Worm (Caenorhabditis elegans) whole organism, young adult: Measurements from ENCODE around the gene Y57G11C.38.

Experiments
- B0336.3 ChIP-seq: fragments of 200-800 bp; sonication (Bioruptor generic); IDR thresholded peaks from 2 replicates; pipeline ENCODE4 v1.3.6; 2022; ENCODE audit warnings: missing genetic modification characterization, missing compliant biosample characterization
- D2030.7 ChIP-seq: fragments of 200-800 bp; sonication (Bioruptor generic); IDR thresholded peaks from 2 replicates; pipeline ENCODE4 v1.3.6; 2022; ENCODE audit warnings: missing genetic modification reagents, missing genetic modification characterization, missing compliant biosample characterization
- F10E7.11 ChIP-seq: sonication (generic microtip); optimal IDR thresholded peaks from 2 replicates; lab custom pipeline; 2017; ENCODE audit warnings: mild to moderate bottlenecking, missing genetic modification characterization, moderate library complexity, missing compliant biosample characterization
- F23B12.7 ChIP-seq: sonication (generic microtip); optimal IDR thresholded peaks from 2 replicates; lab custom pipeline; 2017; ENCODE audit warnings: missing genetic modification characterization, mild to moderate bottlenecking, missing compliant biosample characterization, antibody characterized with exemption, moderate library complexity; ENCODE audit not compliant: insufficient read depth
- F33H1.4 ChIP-seq: fragments of 200-800 bp; sonication (Bioruptor generic); IDR thresholded peaks from 2 replicates; pipeline ENCODE4 v1.3.6; 2022; ENCODE audit warnings: missing genetic modification reagents, missing genetic modification characterization, missing compliant biosample characterization
- F49E8.2 ChIP-seq: sonication (generic microtip); optimal IDR thresholded peaks from 3 replicates; lab custom pipeline; 2017; ENCODE audit warnings: missing genetic modification characterization, mild to moderate bottlenecking, missing compliant biosample characterization, antibody characterized with exemption, moderate library complexity; ENCODE audit not compliant: insufficient read depth
- T26A5.8 ChIP-seq: sonication (generic microtip); optimal IDR thresholded peaks from 2 replicates; lab custom pipeline; 2016; ENCODE audit warnings: missing genetic modification characterization, missing compliant biosample characterization
- Y53G8AR.9 ChIP-seq: fragments of 200-800 bp; sonication (Bioruptor generic); conservative IDR thresholded peaks from 2 replicates; pipeline ENCODE4 v1.3.6; 2022; ENCODE audit warnings: missing genetic modification reagents, missing genetic modification characterization, missing compliant biosample characterization
- Y79H2A.3 ChIP-seq: fragments of 200-800 bp; sonication (Bioruptor generic); conservative IDR thresholded peaks from 2 replicates; pipeline ENCODE4 v1.3.6; 2022; ENCODE audit warnings: missing genetic modification reagents, missing genetic modification characterization, missing compliant biosample characterization
- ZK185.1 ChIP-seq: sonication (generic microtip); optimal IDR thresholded peaks from 2 replicates; lab custom pipeline; 2016; ENCODE audit warnings: mild to moderate bottlenecking, missing genetic modification characterization, missing compliant biosample characterization; ENCODE audit not compliant: poor library complexity, severe bottlenecking
- ama-1 ChIP-seq, 3 experiments: fragments of 150-350 bp in 1 of 3; sonication (generic microtip) in 2 of 3; optimal IDR thresholded peaks; 2 replicates each; lab custom pipeline; 2014 to 2018; ENCODE audit warnings: missing biosample characterization in 2 of 3, missing genetic modification characterization in 2 of 3, missing genetic modification reagents in 2 of 3
- aptf-2 ChIP-seq: fragments of 200-800 bp; sonication (Bioruptor generic); conservative IDR thresholded peaks from 2 replicates; pipeline ENCODE4 v1.3.6; 2022; ENCODE audit warnings: missing genetic modification reagents, missing genetic modification characterization, missing compliant biosample characterization
- aptf-3 ChIP-seq: fragments of 200-800 bp; sonication (Bioruptor generic); IDR thresholded peaks from 2 replicates; pipeline ENCODE4 v1.3.6; 2022; ENCODE audit warnings: missing genetic modification characterization, missing compliant biosample characterization
- bed-1 ChIP-seq: fragments of 200-800 bp; sonication (Bioruptor generic); IDR thresholded peaks from 2 replicates; pipeline ENCODE4 v1.3.6; 2022; ENCODE audit warnings: missing genetic modification reagents, missing genetic modification characterization, missing compliant biosample characterization
- ccch-3 ChIP-seq: fragments of 200-800 bp; sonication (Bioruptor generic); optimal IDR thresholded peaks from 2 replicates; lab custom pipeline; 2018; ENCODE audit warnings: mild to moderate bottlenecking, missing genetic modification characterization, missing compliant biosample characterization
- cebp-2 ChIP-seq: fragments of 200-800 bp; sonication (Bioruptor generic); IDR thresholded peaks from 2 replicates; pipeline ENCODE4 v1.3.6; 2022; ENCODE audit warnings: missing genetic modification characterization, missing compliant biosample characterization
- ceh-27 ChIP-seq: fragments of 200-800 bp; sonication (Bioruptor generic); optimal IDR thresholded peaks from 2 replicates; lab custom pipeline; 2018; ENCODE audit warnings: mild to moderate bottlenecking, missing genetic modification characterization, moderate library complexity, missing compliant biosample characterization
- egl-44 ChIP-seq: fragments of 200-800 bp; sonication (Bioruptor generic); IDR thresholded peaks from 2 replicates; pipeline ENCODE4 v1.3.6; 2022; ENCODE audit warnings: missing genetic modification reagents, missing genetic modification characterization, missing compliant biosample characterization
- egrh-3 ChIP-seq: fragments of 200-800 bp; sonication (Bioruptor generic); IDR thresholded peaks from 2 replicates; pipeline ENCODE4 v1.3.6; 2022; ENCODE audit warnings: missing genetic modification reagents, missing genetic modification characterization, missing compliant biosample characterization
- ekl-4 ChIP-seq: fragments of 200-800 bp; sonication (Bioruptor generic); IDR thresholded peaks from 2 replicates; pipeline ENCODE4 v1.3.6; 2022; ENCODE audit warnings: missing genetic modification reagents, missing genetic modification characterization, missing compliant biosample characterization
- fkh-3 ChIP-seq: sonication (generic microtip); optimal IDR thresholded peaks from 2 replicates; lab custom pipeline; 2016; ENCODE audit warnings: mild to moderate bottlenecking, missing genetic modification characterization, missing compliant biosample characterization
- him-1 ChIP-seq: sonication (generic microtip); optimal IDR thresholded peaks from 2 replicates; lab custom pipeline; 2016; ENCODE audit warnings: missing genotype, missing genetic modification reagents, missing genetic modification characterization, missing compliant biosample characterization
- hmg-1.2 ChIP-seq: fragments of 200-800 bp; sonication (Bioruptor generic); IDR thresholded peaks from 2 replicates; pipeline ENCODE4 v1.3.6; 2022; ENCODE audit warnings: missing genetic modification reagents, missing genetic modification characterization, missing compliant biosample characterization
- hmg-20 ChIP-seq: fragments of 200-800 bp; sonication (Bioruptor generic); IDR thresholded peaks from 2 replicates; pipeline ENCODE4 v1.3.6; 2022; ENCODE audit warnings: missing genetic modification reagents, missing genetic modification characterization, missing compliant biosample characterization
- hrde-1 ChIP-seq: sonication (generic microtip); optimal IDR thresholded peaks from 2 replicates; lab custom pipeline; 2016; ENCODE audit warnings: missing genetic modification characterization, mild to moderate bottlenecking, missing compliant biosample characterization, moderate library complexity, missing genotype, missing genetic modification reagents, borderline replicate concordance
- lin-26 ChIP-seq: fragments of 200-800 bp; sonication (Bioruptor generic); IDR thresholded peaks from 2 replicates; pipeline ENCODE4 v1.3.6; 2022; ENCODE audit warnings: missing genetic modification reagents, missing genetic modification characterization, missing compliant biosample characterization
- lin-35 ChIP-seq, 3 experiments: fragments of 150-350 bp in 2 of 3; sonication (generic microtip) in 1 of 3; optimal IDR thresholded peaks; 2 replicates each; lab custom pipeline; 2014 to 2018; ENCODE audit warnings: missing biosample characterization in 3 of 3, missing genetic modification characterization in 3 of 3, missing genetic modification reagents in 3 of 3
- lin-40 ChIP-seq: sonication (generic microtip); optimal IDR thresholded peaks from 2 replicates; lab custom pipeline; 2016; ENCODE audit warnings: missing genetic modification characterization, mild to moderate bottlenecking, missing compliant biosample characterization, missing genotype, missing genetic modification reagents
- lin-54 ChIP-seq: fragments of 200-800 bp; sonication (Bioruptor generic); optimal IDR thresholded peaks from 2 replicates; lab custom pipeline; 2018; ENCODE audit warnings: mild to moderate bottlenecking, missing genetic modification characterization, missing compliant biosample characterization
- madf-10 ChIP-seq: sonication (generic microtip); optimal IDR thresholded peaks from 2 replicates; lab custom pipeline; 2016; ENCODE audit warnings: mild to moderate bottlenecking, missing genetic modification characterization, missing compliant biosample characterization
- mcd-1 ChIP-seq: fragments of 200-800 bp; sonication (Bioruptor generic); IDR thresholded peaks from 2 replicates; pipeline ENCODE4 v1.3.6; 2022; ENCODE audit warnings: missing genetic modification reagents, missing genetic modification characterization, missing compliant biosample characterization
- mxl-1 ChIP-seq: sonication (generic microtip); optimal IDR thresholded peaks from 2 replicates; lab custom pipeline; 2016; ENCODE audit warnings: missing genetic modification characterization, missing compliant biosample characterization
- nhr-80 ChIP-seq: sonication (generic microtip); optimal IDR thresholded peaks from 2 replicates; lab custom pipeline; 2016; ENCODE audit warnings: missing genetic modification characterization, missing compliant biosample characterization
- nhr-90 ChIP-seq: sonication (generic microtip); optimal IDR thresholded peaks from 2 replicates; lab custom pipeline; 2016; ENCODE audit warnings: missing genotype, mild to moderate bottlenecking, missing genetic modification characterization, missing compliant biosample characterization
- rec-8 ChIP-seq, 2 experiments: sonication (generic microtip); optimal IDR thresholded peaks; 2 replicates each; lab custom pipeline; 2016; ENCODE audit warnings: mild to moderate bottlenecking in 2 of 2, missing genetic modification characterization in 2 of 2, missing genetic modification reagents in 2 of 2, missing genotype in 2 of 2, missing biosample characterization in 1 of 2, missing compliant biosample characterization in 1 of 2, moderate library complexity in 1 of 2
- snpc-3.4 ChIP-seq: sonication (generic microtip); optimal IDR thresholded peaks from 2 replicates; lab custom pipeline; 2017; ENCODE audit warnings: missing genetic modification characterization, mild to moderate bottlenecking, missing compliant biosample characterization, antibody characterized with exemption, moderate library complexity, missing genotype, missing genetic modification reagents
- snpc-4 ChIP-seq, 5 experiments: fragments of 150-350 bp in 1 of 5; sonication (generic microtip) in 4 of 5; optimal IDR thresholded peaks; 2 replicates each; lab custom pipeline; 2014 to 2018; ENCODE audit warnings: missing genetic modification characterization in 5 of 5, missing biosample characterization in 3 of 5, antibody characterized with exemption in 2 of 5, mild to moderate bottlenecking in 2 of 5, missing compliant biosample characterization in 2 of 5, missing genotype in 2 of 5, moderate library complexity in 2 of 5, missing genetic modification reagents in 1 of 5
- tbp1 ChIP-seq: fragments of 200-800 bp; sonication (Bioruptor generic); optimal IDR thresholded peaks from 2 replicates; lab custom pipeline; 2018; ENCODE audit warnings: mild to moderate bottlenecking, missing genetic modification characterization, missing compliant biosample characterization
- tbx-9 ChIP-seq: sonication (generic microtip); optimal IDR thresholded peaks from 2 replicates; lab custom pipeline; 2016; ENCODE audit warnings: borderline replicate concordance, missing genetic modification characterization, inconsistent platforms, missing compliant biosample characterization
- tlf-1 ChIP-seq: fragments of 200-800 bp; sonication (Bioruptor generic); optimal IDR thresholded peaks from 2 replicates; lab custom pipeline; 2018; ENCODE audit warnings: mild to moderate bottlenecking, missing genetic modification characterization, missing compliant biosample characterization
- zim-3 ChIP-seq: sonication (generic microtip); optimal IDR thresholded peaks from 2 replicates; lab custom pipeline; 2017; ENCODE audit warnings: mild to moderate bottlenecking, missing genetic modification characterization, moderate library complexity, missing compliant biosample characterization
- ztf-18 ChIP-seq: sonication (generic microtip); optimal IDR thresholded peaks from 2 replicates; lab custom pipeline; 2016; ENCODE audit warnings: missing genotype, mild to moderate bottlenecking, missing genetic modification characterization, missing compliant biosample characterization
- ztf-25 ChIP-seq: fragments of 200-800 bp; sonication (Bioruptor generic); IDR thresholded peaks from 2 replicates; pipeline ENCODE4 v1.3.6; 2022; ENCODE audit warnings: missing genetic modification reagents, missing genetic modification characterization, missing compliant biosample characterization

Y57G11C.38 gene

ce11 chrIV:14862147-14862546 is at the start of gene Y57G11C.38:
TSS of gene Y57G11C.38 (plus strand) at chrIV:14862447.
- no peak for TF ChIP-seq D2030.7 (GFP tag; lab: Robert Waterston, UW)
- TF ChIP-seq aptf-3 (GFP tag; lab: Robert Waterston, UW), result no peak
- no peak for TF ChIP-seq rec-8 (tag; optimal IDR thresholded peaks at IDR 0.05; lab: Kevin White, UChicago)
- TF ChIP-seq ceh-27, result no peak
- no peak for TF ChIP-seq F23B12.7 (tag; lab: Kevin White, UChicago)
- no peak for TF ChIP-seq egl-44
- no peak for TF ChIP-seq aptf-2 (GFP tag; lab: Robert Waterston, UW)
- TF ChIP-seq Y79H2A.3 (GFP tag; lab: Robert Waterston, UW), result no peak
- no peak for TF ChIP-seq F49E8.2 (tag; lab: Kevin White, UChicago)
- no peak for TF ChIP-seq B0336.3 (GFP tag; lab: Robert Waterston, UW)
- no peak for TF ChIP-seq mxl-1

ce11 chrIV:14816288-14816687 is 46.0 kb upstream of the Y57G11C.38 start, which contains the start of gene Y57G11C.46:
TSS of gene Y57G11C.46 (minus strand) at chrIV:14816388.
- TF ChIP-seq ztf-25 (GFP tag; lab: Robert Waterston, UW) (no peak), hrde-1 (no peak), mcd-1 (no peak)

- TF ChIP-seq ama-1 (optimal IDR thresholded peaks at IDR 0.05; lab: Kevin White, UChicago), result peak; percentile 6
- peak; percentile 13 to 39 for TF ChIP-seq ama-1 (GFP tag; optimal IDR thresholded peaks at IDR 0.05; lab: Kevin White, UChicago)
- TF ChIP-seq tbp1 (GFP tag; lab: Kevin White, UChicago), result peak; percentile 41
- TF ChIP-seq ztf-18 (tag; lab: Kevin White, UChicago), result peak; percentile 49
- TF ChIP-seq egrh-3 (GFP tag; lab: Robert Waterston, UW), result peak; percentile 8; the same call in 1 of the 2 replicates
- TF ChIP-seq bed-1 (GFP tag; lab: Robert Waterston, UW), result no peak
- TF ChIP-seq him-1, result peak; percentile 24
- TF ChIP-seq snpc-4 (GFP tag; optimal IDR thresholded peaks at IDR 0.05; lab: Kevin White, UChicago), result peak; percentile 72
- peak in 3 of 4 experiments; percentile 3 to 92 (median 52) for TF ChIP-seq snpc-4 (tag; optimal IDR thresholded peaks at IDR 0.05; lab: Kevin White, UChicago)
- TF ChIP-seq lin-35 (GFP tag; optimal IDR thresholded peaks at IDR 0.05; lab: Kevin White, UChicago), result peak in 1 of 3 experiments; percentile 29
- TF ChIP-seq Y53G8AR.9 (GFP tag; lab: Robert Waterston, UW), result peak; percentile 87; the same call in 1 of the 2 replicates
- TF ChIP-seq hrde-1, result peak; percentile 23
- no peak for TF ChIP-seq tbx-9 (tag; lab: Kevin White, UChicago)
- no peak for TF ChIP-seq zim-3 (tag; lab: Kevin White, UChicago)
- peak; percentile 40 for TF ChIP-seq nhr-80 (tag; lab: Kevin White, UChicago)
- peak; percentile 60 for TF ChIP-seq lin-54
- no peak for TF ChIP-seq cebp-2 (GFP tag; lab: Robert Waterston, UW)
- peak; percentile 76 for TF ChIP-seq tlf-1
- peak; percentile 24; the same call in 1 of the 2 replicates for TF ChIP-seq hmg-1.2 (GFP tag; lab: Robert Waterston, UW)
- TF ChIP-seq fkh-3 (tag; lab: Kevin White, UChicago), result no peak
- no peak for TF ChIP-seq T26A5.8 (tag; lab: Kevin White, UChicago)
- TF ChIP-seq F23B12.7 (tag; lab: Kevin White, UChicago), result no peak
- peak; percentile 33; the same call in 1 of the 2 replicates for TF ChIP-seq F33H1.4 (GFP tag; lab: Robert Waterston, UW)
- peak; percentile 76 for TF ChIP-seq madf-10 (tag; lab: Kevin White, UChicago)
- TF ChIP-seq ccch-3 (GFP tag; lab: Kevin White, UChicago), result no peak
- peak; percentile 34 for TF ChIP-seq nhr-90 (tag; lab: Kevin White, UChicago)
- no peak for TF ChIP-seq ekl-4 (GFP tag; lab: Robert Waterston, UW)
- TF ChIP-seq snpc-3.4 (tag; lab: Kevin White, UChicago), result peak; percentile 48
- no peak for TF ChIP-seq hmg-20 (GFP tag; lab: Robert Waterston, UW)
- no peak for TF ChIP-seq egl-44
- no peak for TF ChIP-seq lin-26
- no peak for TF ChIP-seq rec-8 (tag; optimal IDR thresholded peaks at IDR 0.05; lab: Kevin White, UChicago)
- peak; percentile 41 for TF ChIP-seq mcd-1
- TF ChIP-seq F10E7.11 (tag; lab: Kevin White, UChicago), result peak; percentile 63
- TF ChIP-seq lin-40 (tag; lab: Kevin White, UChicago), result peak; percentile 41
- TF ChIP-seq ZK185.1 (tag; lab: Kevin White, UChicago), result peak; percentile 41
Measured at ce11 chrIV:14822267-14822666, 40.0 kb upstream of the Y57G11C.38 start.
